Fruit fly (Drosophila melanogaster): ENCODE data around the gene mus312.

mus312 gene

dm6 chr3L:7367798-7368678 is 39.1 kb downstream of the mus312 start (continued):
- TF ChIP-seq Fer3 (tag; optimal IDR thresholded peaks at IDR 0.05): peak; percentile 19
- TF ChIP-seq Meics (GFP tag; optimal IDR thresholded peaks at IDR 0.05): peak; percentile 50
- TF ChIP-seq dysf (GFP tag; IDR thresholded peaks at IDR 0.05): 0 out of 3 replicates have a peak, but pooled peaks have one; percentile 49
- TF ChIP-seq CG9609 (GFP tag; optimal IDR thresholded peaks at IDR 0.05): no peak
- no peak for TF ChIP-seq CG31388 (GFP tag; optimal IDR thresholded peaks at IDR 0.05)
- no peak for TF ChIP-seq CG1024 (GFP tag; IDR thresholded peaks at IDR 0.05)
- no peak for TF ChIP-seq CG1529 (GFP tag; optimal IDR thresholded peaks at IDR 0.05)
- no peak for TF ChIP-seq CG2116 (GFP tag; optimal IDR thresholded peaks at IDR 0.05)
- no peak for TF ChIP-seq h (optimal IDR thresholded peaks at IDR 0.05)
- no peak for TF ChIP-seq hkb (optimal IDR thresholded peaks at IDR 0.05)
- peak; percentile 43 for TF ChIP-seq hkb (GFP tag; IDR thresholded peaks at IDR 0.05)
- no peak for TF ChIP-seq CG17912 (GFP tag; optimal IDR thresholded peaks at IDR 0.05)
- no peak for TF ChIP-seq CG4820 (GFP tag; optimal IDR thresholded peaks at IDR 0.05)
- 0 out of 2 replicates have a peak, but pooled peaks have one; percentile 17 for TF ChIP-seq sens-2 (GFP tag; IDR thresholded peaks at IDR 0.05)
- TF ChIP-seq crol (GFP tag; IDR thresholded peaks at IDR 0.05): peak; percentile 86; the same call in 1 of the 2 replicates
- TF ChIP-seq CG17359 (tag; optimal IDR thresholded peaks at IDR 0.05): peak; percentile 33
- no peak for TF ChIP-seq Awh (GFP tag; IDR thresholded peaks at IDR 0.05)
- no peak for TF ChIP-seq corto (GFP tag; optimal IDR thresholded peaks at IDR 0.05)
- no peak for TF ChIP-seq CG7372 (GFP tag; IDR thresholded peaks at IDR 0.05)
- TF ChIP-seq unpg (GFP tag; optimal IDR thresholded peaks at IDR 0.05): peak; percentile 59
- TF ChIP-seq CG7786 (GFP tag; optimal IDR thresholded peaks at IDR 0.05): no peak
- no peak for TF ChIP-seq prd (optimal IDR thresholded peaks at IDR 0.05)
- no peak for TF ChIP-seq prd (GFP tag; IDR thresholded peaks at IDR 0.05)
- no peak for TF ChIP-seq lmd (GFP tag; IDR thresholded peaks at IDR 0.05)
- no peak for TF ChIP-seq HmgZ (tag; optimal IDR thresholded peaks at IDR 0.05)
- TF ChIP-seq Hmr (GFP tag; optimal IDR thresholded peaks at IDR 0.05): peak; percentile 31
- TF ChIP-seq CHES-1-like (GFP tag; optimal IDR thresholded peaks at IDR 0.05): no peak
- TF ChIP-seq CG12769 (tag; optimal IDR thresholded peaks at IDR 0.05): peak; percentile 48
- peak; percentile 27 for TF ChIP-seq bcd (GFP tag; optimal IDR thresholded peaks at IDR 0.05)
- TF ChIP-seq CG10431 (GFP tag; optimal IDR thresholded peaks at IDR 0.05): peak; percentile 1
- no peak for TF ChIP-seq Nf-YA (GFP tag; IDR thresholded peaks at IDR 0.05)
- TF ChIP-seq crc (GFP tag; optimal IDR thresholded peaks at IDR 0.05): no peak
- TF ChIP-seq hb (GFP tag; IDR thresholded peaks at IDR 0.05; ENCODE audit: partially characterized antibody): no peak
- TF ChIP-seq CG2712 (tag; optimal IDR thresholded peaks at IDR 0.05): peak; percentile 96
- no peak for TF ChIP-seq amos (GFP tag; IDR thresholded peaks at IDR 0.05; ENCODE audit: partially characterized antibody)
- TF ChIP-seq pros (GFP tag; optimal IDR thresholded peaks at IDR 0.05): peak; percentile 70
- TF ChIP-seq ken (GFP tag; IDR thresholded peaks at IDR 0.05): no peak
- no peak for TF ChIP-seq CG4707 (GFP tag; optimal IDR thresholded peaks at IDR 0.05)
- TF ChIP-seq wor (GFP tag; IDR thresholded peaks at IDR 0.05): no peak
- TF ChIP-seq CG10209 (GFP tag; optimal IDR thresholded peaks at IDR 0.05): peak; percentile 35
- peak; percentile 25 for TF ChIP-seq grau (tag; optimal IDR thresholded peaks at IDR 0.05)
- no peak for TF ChIP-seq schlank (tag; optimal IDR thresholded peaks at IDR 0.05)
- TF ChIP-seq chif (GFP tag; optimal IDR thresholded peaks at IDR 0.05): no peak
- no peak for TF ChIP-seq CG13775 (GFP tag; optimal IDR thresholded peaks at IDR 0.05)
- no peak for TF ChIP-seq CG13123 (GFP tag; optimal IDR thresholded peaks at IDR 0.05)
- 0 out of 3 replicates have a peak, but pooled peaks have one; percentile 67 for TF ChIP-seq CG2199 (GFP tag; IDR thresholded peaks at IDR 0.05)
- TF ChIP-seq Bteb2 (GFP tag; optimal IDR thresholded peaks at IDR 0.05): no peak
- TF ChIP-seq disco-r (GFP tag; optimal IDR thresholded peaks at IDR 0.05): no peak
- no peak for TF ChIP-seq odd (GFP tag; optimal IDR thresholded peaks at IDR 0.05)
- peak; percentile 48 for TF ChIP-seq zf30C (GFP tag; optimal IDR thresholded peaks at IDR 0.05)

Data from whole organism, embryonic.